Fruit fly (Drosophila melanogaster) whole organism, pupa: ENCODE data around the gene SKIP.

Experiments
- CG10348 ChIP-seq: fragments of 200-800 bp; sonication (Bioruptor generic); IDR thresholded peaks from 2 replicates; pipeline ENCODE4 v1.3.6; 2022; ENCODE audit warnings: missing biosample characterization, missing genetic modification characterization
- CG14655 ChIP-seq: fragments of 200-800 bp; sonication (Bioruptor generic); optimal IDR thresholded peaks from 3 replicates; lab custom pipeline; 2017; ENCODE audit warnings: mild to moderate bottlenecking, missing biosample characterization, missing genetic modification reagents, missing genetic modification characterization
- CG15710 ChIP-seq: fragments of 200-800 bp; sonication (Bioruptor generic); optimal IDR thresholded peaks from 2 replicates; lab custom pipeline; 2018; ENCODE audit warnings: missing biosample characterization, mild to moderate bottlenecking, missing genetic modification characterization, moderate library complexity
- CG32121 ChIP-seq: fragments of 200-800 bp; sonication (Bioruptor generic); IDR thresholded peaks from 2 replicates; pipeline ENCODE4 v1.3.6; 2022; ENCODE audit warnings: missing biosample characterization, missing genetic modification characterization
- CG34367 ChIP-seq: fragments of 200-800 bp; sonication (Bioruptor generic); optimal IDR thresholded peaks from 2 replicates; lab custom pipeline; 2018; ENCODE audit warnings: missing biosample characterization, mild to moderate bottlenecking, missing genetic modification characterization
- CG8159 ChIP-seq: fragments of 200-800 bp; sonication (Bioruptor generic); optimal IDR thresholded peaks from 3 replicates; lab custom pipeline; 2018; ENCODE audit warnings: missing biosample characterization, mild to moderate bottlenecking, missing genetic modification characterization, moderate library complexity
- CG9948 ChIP-seq: fragments of 200-800 bp; sonication (Bioruptor generic); optimal IDR thresholded peaks from 2 replicates; lab custom pipeline; 2018; ENCODE audit warnings: missing biosample characterization, mild to moderate bottlenecking, missing genetic modification characterization, moderate library complexity
- D1 ChIP-seq: fragments of 200-800 bp; sonication (Bioruptor generic); optimal IDR thresholded peaks from 2 replicates; lab custom pipeline; 2018; ENCODE audit warnings: missing biosample characterization, mild to moderate bottlenecking, missing genetic modification characterization, moderate library complexity
- EcR ChIP-seq: fragments of 200-800 bp; sonication (Bioruptor generic); optimal IDR thresholded peaks from 3 replicates; lab custom pipeline; 2019; ENCODE audit warnings: missing biosample characterization, missing genetic modification characterization, mild to moderate bottlenecking, moderate library complexity, missing genetic modification reagents
- Ets98B ChIP-seq: fragments of 200-800 bp; sonication (Bioruptor generic); IDR thresholded peaks from 2 replicates; pipeline ENCODE4 v1.3.6; 2022; ENCODE audit warnings: missing biosample characterization, missing genetic modification characterization
- Pif1A ChIP-seq: fragments of 200-800 bp; sonication (Bioruptor generic); optimal IDR thresholded peaks from 3 replicates; lab custom pipeline; 2016; ENCODE audit warnings: missing biosample characterization, missing genetic modification characterization
- fd96Ca ChIP-seq: fragments of 200-800 bp; sonication (Bioruptor generic); IDR thresholded peaks from 3 replicates; pipeline ENCODE4 v1.3.6; 2022; ENCODE audit warnings: missing biosample characterization, missing genetic modification characterization
- gl ChIP-seq: fragments of 200-800 bp; sonication (Bioruptor generic); optimal IDR thresholded peaks from 2 replicates; lab custom pipeline; 2018; ENCODE audit warnings: missing biosample characterization, mild to moderate bottlenecking, missing genetic modification characterization
- rn ChIP-seq: fragments of 200-800 bp; sonication (Bioruptor generic); IDR thresholded peaks from 2 replicates; pipeline ENCODE4 v1.3.6; 2022; ENCODE audit warnings: missing biosample characterization, missing genetic modification characterization

DNA sequence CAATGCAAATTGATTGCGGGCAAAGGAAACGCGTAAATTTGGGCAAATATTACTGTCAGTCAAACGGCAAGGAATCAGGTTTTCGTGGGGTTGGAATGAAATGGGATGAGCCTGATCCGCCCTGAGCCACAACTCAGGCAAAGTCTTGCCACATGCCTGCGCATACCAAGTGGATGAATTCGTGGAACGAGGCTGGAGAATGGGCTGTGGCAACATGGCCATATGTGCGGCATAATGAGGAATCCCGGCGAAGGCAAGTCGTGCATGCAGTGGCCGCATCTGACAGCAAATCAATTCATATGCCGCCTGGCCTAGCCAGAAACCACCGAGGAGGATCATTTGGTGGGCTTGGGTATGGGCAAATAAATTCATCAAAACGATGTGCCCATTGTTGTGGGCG, 135.2 kb downstream of the SKIP start:
- TF ChIP-seq CG34367 (no peak), CG9948 (no peak), EcR (GFP tag; lab: Kevin White, UChicago) (no peak), CG15710 (tag; lab: Kevin White, UChicago) (no peak), Pif1A (GFP tag; lab: Kevin White, UChicago) (no peak), CG8159 (tag; lab: Kevin White, UChicago) (no peak), D1 (tag; lab: Kevin White, UChicago) (no peak), Ets98B (GFP tag; lab: Robert Waterston, UW) (no peak), fd96Ca (GFP tag; lab: Robert Waterston, UW) (no peak), rn (GFP tag; lab: Robert Waterston, UW) (no peak), CG32121 (GFP tag; lab: Robert Waterston, UW) (no peak), CG14655 (no peak), CG10348 (GFP tag; lab: Robert Waterston, UW) (no peak), gl (tag; lab: Kevin White, UChicago) (no peak)
